In genomic region chrIII:1641163-1641562, ce11 we compare ENCODE assay signal across 3 worm cellular contexts.
A peak's percentile ranks its signal among the peaks of the same experiment; 100 is the strongest.
TF ChIP-seq lines count a peak whose summit lies in the region.

TSS of gene Y22D7AL.3 (plus strand) at chrIII:1641463.

TF ChIP-seq in whole organism, L1 larva, 84 proteins besides CTCF, POLR2A, EP300 and RAD21:
- peak; percentile 14 for TF ChIP-seq nhr-85 (tag; lab: Kevin White, UChicago)
- no peak for TF ChIP-seq efl-1 (optimal IDR thresholded peaks at IDR 0.05; lab: Kevin White, UChicago)
- TF ChIP-seq efl-1 (GFP tag; optimal IDR thresholded peaks at IDR 0.05 in 1 of 2; lab: Kevin White, UChicago) = peak in 1 of 2 experiments; percentile 35
- no peak for TF ChIP-seq pqm-1 (tag; optimal IDR thresholded peaks at IDR 0.05; lab: Kevin White, UChicago)
- no peak for TF ChIP-seq ceh-82 (tag; optimal IDR thresholded peaks at IDR 0.05; lab: Kevin White, UChicago)

TF ChIP-seq in whole organism, L4 larva, 104 proteins besides CTCF, POLR2A, EP300 and RAD21:
- TF ChIP-seq mep-1 (tag; optimal IDR thresholded peaks at IDR 0.05; lab: Kevin White, UChicago) = no peak
- TF ChIP-seq tra-1 (GFP tag; IDR thresholded peaks at IDR 0.05; lab: Robert Waterston, UW) = no peak
- TF ChIP-seq aha-1 (tag; lab: Kevin White, UChicago) = peak; percentile 28

TF ChIP-seq in whole organism, young adult, 124 proteins besides CTCF, POLR2A, EP300 and RAD21:
- no peak for TF ChIP-seq nfya-2 (GFP tag; IDR thresholded peaks at IDR 0.05; lab: Robert Waterston, UW)
- 0 out of 2 replicates have a peak, but pooled peaks have one; percentile 66 for TF ChIP-seq cebp-2 (GFP tag; IDR thresholded peaks at IDR 0.05; lab: Robert Waterston, UW)
- TF ChIP-seq zfh-2 (GFP tag; conservative IDR thresholded peaks at IDR 0.05; lab: Robert Waterston, UW) = 0 out of 2 replicates have a peak, but pooled peaks have one; percentile 16
- TF ChIP-seq tbx-9 (tag; optimal IDR thresholded peaks at IDR 0.05; lab: Kevin White, UChicago; ENCODE audit: borderline replicate concordance) = no peak
